Worm (Caenorhabditis elegans) whole organism, L1 larva: Measurements from ENCODE around the gene srz-31.

Source experiments
- C34B4.2 ChIP-seq: sonication (generic microtip); optimal IDR thresholded peaks from 2 replicates; lab custom pipeline; 2017; ENCODE audit warnings: mild to moderate bottlenecking, missing genetic modification characterization, missing compliant biosample characterization
- ceh-82 ChIP-seq, 3 experiments: fragments of 150-350 bp in 1 of 3; sonication (generic microtip) in 2 of 3; optimal IDR thresholded peaks; 2 replicates each; lab custom pipeline; 2014 to 2017; ENCODE audit warnings: missing biosample characterization in 3 of 3, missing genetic modification characterization in 3 of 3
- fkh-8 ChIP-seq: sonication (generic microtip); optimal IDR thresholded peaks from 2 replicates; lab custom pipeline; 2016; ENCODE audit warnings: mild to moderate bottlenecking, missing genetic modification characterization, missing compliant biosample characterization
- mep-1 ChIP-seq: fragments of 150-350 bp; optimal IDR thresholded peaks from 2 replicates; lab custom pipeline; 2014; ENCODE audit warnings: missing biosample characterization, missing genetic modification characterization
- nhr-11 ChIP-seq: fragments of 150-350 bp; optimal IDR thresholded peaks from 2 replicates; lab custom pipeline; 2014; ENCODE audit warnings: missing biosample characterization, missing genetic modification characterization
- nhr-19 ChIP-seq: fragments of 200-800 bp; sonication (Bioruptor generic); conservative IDR thresholded peaks from 2 replicates; pipeline ENCODE4 v1.3.6; 2022; ENCODE audit warnings: missing genetic modification characterization, missing compliant biosample characterization
- nhr-28 ChIP-seq: fragments of 150-350 bp; optimal IDR thresholded peaks from 2 replicates; lab custom pipeline; 2014; ENCODE audit warnings: missing biosample characterization, missing genetic modification characterization
- nhr-71 ChIP-seq: sonication (generic microtip); optimal IDR thresholded peaks from 2 replicates; lab custom pipeline; 2016; ENCODE audit warnings: mild to moderate bottlenecking, missing genetic modification characterization, moderate library complexity, missing compliant biosample characterization
- nhr-76 ChIP-seq: sonication (generic microtip); optimal IDR thresholded peaks from 2 replicates; lab custom pipeline; 2017; ENCODE audit warnings: missing biosample characterization, missing genetic modification characterization
- nhr-85 ChIP-seq: sonication (generic microtip); peaks from one replicate; lab custom pipeline; 2016; ENCODE audit warnings: missing genetic modification characterization, inconsistent platforms, missing compliant biosample characterization
- rnt-1 ChIP-seq: sonication (generic microtip); optimal IDR thresholded peaks from 2 replicates; lab custom pipeline; 2016; ENCODE audit warnings: mild to moderate bottlenecking, missing genetic modification characterization, moderate library complexity, missing compliant biosample characterization
- sptf-1 ChIP-seq: fragments of 150-350 bp; optimal IDR thresholded peaks from 2 replicates; lab custom pipeline; 2014; ENCODE audit warnings: missing biosample characterization, missing genetic modification characterization
- ztf-11 ChIP-seq, 2 experiments: sonication (generic microtip); optimal IDR thresholded peaks; 2 replicates each; lab custom pipeline; 2016 to 2017; ENCODE audit warnings: missing genetic modification characterization in 2 of 2, missing biosample characterization in 1 of 2, missing compliant biosample characterization in 1 of 2
- ztf-4 ChIP-seq: fragments of 150-350 bp; optimal IDR thresholded peaks from 2 replicates; lab custom pipeline; 2014; ENCODE audit warnings: missing biosample characterization, missing genetic modification characterization

ce11 chrIV:14104745-14105144 is 32.4 kb upstream of the srz-31 start:
- no peak for TF ChIP-seq mep-1 (tag; lab: Kevin White, UChicago)
- TF ChIP-seq ztf-4 (tag; lab: Kevin White, UChicago) = no peak
- TF ChIP-seq nhr-19 = no peak
- TF ChIP-seq sptf-1 = no peak
- TF ChIP-seq ztf-11 (tag; optimal IDR thresholded peaks at IDR 0.05; lab: Kevin White, UChicago) = no peak
- TF ChIP-seq nhr-76 (tag; lab: Kevin White, UChicago) = no peak
- no peak for TF ChIP-seq nhr-11 (tag; lab: Kevin White, UChicago)
- no peak for TF ChIP-seq ceh-82 (tag; optimal IDR thresholded peaks at IDR 0.05; lab: Kevin White, UChicago)
- TF ChIP-seq C34B4.2 (tag; lab: Kevin White, UChicago) = no peak
- TF ChIP-seq nhr-85 = no peak
- no peak for TF ChIP-seq nhr-28 (tag; lab: Kevin White, UChicago)
- TF ChIP-seq fkh-8 (tag; lab: Kevin White, UChicago) = no peak
- TF ChIP-seq nhr-71 (tag; lab: Kevin White, UChicago) = no peak
- TF ChIP-seq rnt-1 = no peak
